Worm (Caenorhabditis elegans) whole organism, L4 larva: Measurements from ENCODE around the gene tmed-1.

Experiments
- F37D6.2 ChIP-seq: sonication (generic microtip); optimal IDR thresholded peaks from 2 replicates; lab custom pipeline; 2016; ENCODE audit warnings: mild to moderate bottlenecking, missing genetic modification characterization, missing compliant biosample characterization
- R02D3.7 ChIP-seq: fragments of 150-350 bp; sonication (generic microtip); optimal IDR thresholded peaks from 3 replicates; lab custom pipeline; 2014; ENCODE audit warnings: missing biosample characterization, missing genetic modification characterization
- T26A8.4 ChIP-seq: fragments of 200-800 bp; sonication (Bioruptor generic); IDR thresholded peaks from 2 replicates; pipeline ENCODE4 v1.3.6; 2022; ENCODE audit warnings: missing genetic modification characterization, missing compliant biosample characterization
- Y75B8A.6 ChIP-seq: fragments of 200-800 bp; sonication (Bioruptor generic); IDR thresholded peaks from 2 replicates; pipeline ENCODE4 v1.3.6; 2022; ENCODE audit warnings: missing genetic modification reagents, missing genetic modification characterization, missing compliant biosample characterization
- ZK337.2 ChIP-seq: fragments of 200-800 bp; sonication (Bioruptor generic); IDR thresholded peaks from 2 replicates; pipeline ENCODE4 v1.3.6; 2022; ENCODE audit warnings: missing genetic modification reagents, missing genetic modification characterization, missing compliant biosample characterization
- aha-1 ChIP-seq: fragments of 150-350 bp; peaks from one replicate; lab custom pipeline; 2014; ENCODE audit warnings: missing biosample characterization, missing genetic modification characterization
- aly-2 ChIP-seq: sonication (generic microtip); optimal IDR thresholded peaks from 2 replicates; lab custom pipeline; 2018; ENCODE audit warnings: missing biosample characterization, missing genetic modification characterization
- ama-1 ChIP-seq: fragments of 150-350 bp; optimal IDR thresholded peaks from 2 replicates; lab custom pipeline; 2014; ENCODE audit warnings: inconsistent platforms, mixed read lengths
- attf-4 ChIP-seq: sonication (generic microtip); optimal IDR thresholded peaks from 3 replicates; lab custom pipeline; 2017; ENCODE audit warnings: missing biosample characterization, missing genetic modification characterization
- ceh-32 ChIP-seq: sonication (generic microtip); optimal IDR thresholded peaks from 2 replicates; lab custom pipeline; 2016; ENCODE audit warnings: mild to moderate bottlenecking, missing genetic modification characterization, missing compliant biosample characterization; ENCODE audit not compliant: poor library complexity
- ces-1 ChIP-seq: fragments of 150-350 bp; sonication (generic microtip); optimal IDR thresholded peaks from 4 replicates; lab custom pipeline; 2014; ENCODE audit warnings: missing biosample characterization, missing genetic modification reagents, missing genetic modification characterization
- daf-16 ChIP-seq, 3 experiments: sonication (generic microtip); optimal IDR thresholded peaks; 2 replicates each; lab custom pipeline; 2016 to 2017; ENCODE audit warnings: missing genetic modification characterization in 3 of 3, missing genetic modification reagents in 3 of 3, mild to moderate bottlenecking in 2 of 3, missing compliant biosample characterization in 2 of 3, missing biosample characterization in 1 of 3, moderate library complexity in 1 of 3
- dmd-6 ChIP-seq: fragments of 200-800 bp; sonication (Bioruptor generic); IDR thresholded peaks from 2 replicates; pipeline ENCODE4 v1.3.6; 2022; ENCODE audit warnings: missing genetic modification reagents, missing genetic modification characterization, missing compliant biosample characterization
- dmd-8 ChIP-seq: fragments of 200-800 bp; sonication (Bioruptor generic); IDR thresholded peaks from 2 replicates; pipeline ENCODE4 v1.3.6; 2022; ENCODE audit warnings: missing genetic modification characterization, missing compliant biosample characterization
- dmd-9 ChIP-seq: fragments of 200-800 bp; sonication (Bioruptor generic); IDR thresholded peaks from 2 replicates; pipeline ENCODE4 v1.3.6; 2022; ENCODE audit warnings: missing genetic modification reagents, missing genetic modification characterization, missing compliant biosample characterization
- duxl-1 ChIP-seq: sonication (generic microtip); optimal IDR thresholded peaks from 2 replicates; lab custom pipeline; 2016; ENCODE audit warnings: mild to moderate bottlenecking, missing genetic modification characterization, moderate library complexity, missing compliant biosample characterization; ENCODE audit not compliant: poor library complexity
- dve-1 ChIP-seq: sonication (generic microtip); optimal IDR thresholded peaks from 2 replicates; lab custom pipeline; 2017; ENCODE audit warnings: antibody characterized with exemption, mild to moderate bottlenecking, missing genetic modification characterization, missing compliant biosample characterization; ENCODE audit not compliant: insufficient read depth
- hlh-11 ChIP-seq: fragments of 200-800 bp; sonication (Bioruptor generic); optimal IDR thresholded peaks from 2 replicates; lab custom pipeline; 2018; ENCODE audit warnings: mild to moderate bottlenecking, missing genetic modification characterization, missing compliant biosample characterization
- hlh-30 ChIP-seq: sonication (generic microtip); optimal IDR thresholded peaks from 2 replicates; lab custom pipeline; 2017; ENCODE audit warnings: antibody characterized with exemption, mild to moderate bottlenecking, missing genetic modification characterization, missing compliant biosample characterization; ENCODE audit not compliant: insufficient read depth
- jun-1 ChIP-seq: fragments of 150-350 bp; optimal IDR thresholded peaks from 2 replicates; lab custom pipeline; 2014; ENCODE audit warnings: missing biosample characterization, missing genetic modification reagents, missing genetic modification characterization
- lim-7 ChIP-seq: fragments of 200-800 bp; sonication (Bioruptor generic); IDR thresholded peaks from 2 replicates; pipeline ENCODE4 v1.3.6; 2022; ENCODE audit warnings: missing genetic modification characterization, missing compliant biosample characterization
- lin-15B ChIP-seq: fragments of 150-350 bp; sonication (generic microtip); optimal IDR thresholded peaks from 3 replicates; lab custom pipeline; 2014; ENCODE audit warnings: missing biosample characterization, missing genetic modification characterization
- lin-38 ChIP-seq: fragments of 200-800 bp; sonication (Bioruptor generic); IDR thresholded peaks from 2 replicates; pipeline ENCODE4 v1.3.6; 2022; ENCODE audit warnings: missing genetic modification reagents, missing genetic modification characterization, missing compliant biosample characterization
- lin-39 ChIP-seq: fragments of 150-350 bp; optimal IDR thresholded peaks from 2 replicates; lab custom pipeline; 2014; ENCODE audit warnings: missing biosample characterization, missing genetic modification reagents, missing genetic modification characterization
- lir-3 ChIP-seq: sonication (generic microtip); optimal IDR thresholded peaks from 2 replicates; lab custom pipeline; 2016; ENCODE audit warnings: mild to moderate bottlenecking, missing genetic modification characterization, missing compliant biosample characterization
- lsy-2 ChIP-seq, 2 experiments: fragments of 150-350 bp in 1 of 2; sonication (generic microtip) in 1 of 2; optimal IDR thresholded peaks; 2 replicates each; lab custom pipeline; 2014 to 2017; ENCODE audit warnings: missing biosample characterization in 2 of 2, missing genetic modification characterization in 2 of 2
- mxl-2 ChIP-seq: fragments of 200-800 bp; sonication (Bioruptor generic); conservative IDR thresholded peaks from 2 replicates; pipeline ENCODE4 v1.3.6; 2022; ENCODE audit warnings: missing genetic modification reagents, missing genetic modification characterization, missing compliant biosample characterization
- mxl-3 ChIP-seq: fragments of 200-800 bp; sonication (Bioruptor generic); optimal IDR thresholded peaks from 2 replicates; lab custom pipeline; 2018; ENCODE audit warnings: mild to moderate bottlenecking, missing genetic modification characterization, missing compliant biosample characterization
- nhr-102 ChIP-seq: sonication (generic microtip); optimal IDR thresholded peaks from 2 replicates; lab custom pipeline; 2016; ENCODE audit warnings: mild to moderate bottlenecking, missing genetic modification characterization, moderate library complexity, missing compliant biosample characterization
- nhr-28 ChIP-seq: fragments of 150-350 bp; optimal IDR thresholded peaks from 2 replicates; lab custom pipeline; 2014; ENCODE audit warnings: missing biosample characterization, missing genetic modification characterization
- nhr-42 ChIP-seq: fragments of 200-800 bp; sonication (Bioruptor generic); IDR thresholded peaks from 2 replicates; pipeline ENCODE4 v1.3.6; 2022; ENCODE audit warnings: missing genetic modification characterization, missing compliant biosample characterization
- nhr-48 ChIP-seq: sonication (generic microtip); optimal IDR thresholded peaks from 2 replicates; lab custom pipeline; 2016; ENCODE audit warnings: mild to moderate bottlenecking, missing genetic modification characterization, missing compliant biosample characterization
- nhr-77 ChIP-seq: fragments of 150-350 bp; optimal IDR thresholded peaks from 2 replicates; lab custom pipeline; 2014; ENCODE audit warnings: missing biosample characterization, missing genetic modification characterization
- pha-4 ChIP-seq, 2 experiments: fragments of 150-350 bp in 1 of 2; fragments of 200-800 bp in 1 of 2; sonication (Bioruptor generic) in 1 of 2; IDR thresholded peaks in 1 of 2; optimal IDR thresholded peaks in 1 of 2; 2 replicates each; pipeline versions ENCODE4 v1.3.6 to Lab custom; 2014 to 2022; ENCODE audit warnings: missing genetic modification characterization in 2 of 2, missing genetic modification reagents in 2 of 2, missing biosample characterization in 1 of 2, missing compliant biosample characterization in 1 of 2
- php-3 ChIP-seq: fragments of 200-800 bp; sonication (Bioruptor generic); IDR thresholded peaks from 2 replicates; pipeline ENCODE4 v1.3.6; 2022; ENCODE audit warnings: missing genetic modification reagents, missing genetic modification characterization, missing compliant biosample characterization
- pqm-1 ChIP-seq: sonication (generic microtip); optimal IDR thresholded peaks from 2 replicates; lab custom pipeline; 2017; ENCODE audit warnings: missing biosample characterization, missing genetic modification characterization
- sdz-12 ChIP-seq: fragments of 200-800 bp; sonication (Bioruptor generic); optimal IDR thresholded peaks from 2 replicates; lab custom pipeline; 2018; ENCODE audit warnings: mild to moderate bottlenecking, missing genetic modification characterization, missing compliant biosample characterization
- spr-1 ChIP-seq: sonication (generic microtip); optimal IDR thresholded peaks from 2 replicates; lab custom pipeline; 2016; ENCODE audit warnings: mild to moderate bottlenecking, missing genetic modification characterization, missing compliant biosample characterization
- tra-1 ChIP-seq: fragments of 200-800 bp; sonication (Bioruptor generic); IDR thresholded peaks from 2 replicates; pipeline ENCODE4 v1.3.6; 2022; ENCODE audit warnings: missing genetic modification reagents, missing genetic modification characterization, missing compliant biosample characterization
- unc-130 ChIP-seq: sonication (generic microtip); optimal IDR thresholded peaks from 2 replicates; lab custom pipeline; 2016; ENCODE audit warnings: missing genetic modification reagents, missing genetic modification characterization, missing compliant biosample characterization
- unc-62 ChIP-seq, 3 experiments: fragments of 150-350 bp in 1 of 3; sonication (generic microtip); optimal IDR thresholded peaks in 2 of 3; peaks in 1 of 3; 1 replicate in 1 of 3; 2 replicates in 2 of 3; lab custom pipeline; 2014 to 2017; ENCODE audit warnings: missing biosample characterization in 3 of 3, missing genetic modification characterization in 3 of 3, missing genetic modification reagents in 3 of 3, missing genotype in 1 of 3
- zag-1 ChIP-seq: fragments of 150-350 bp; optimal IDR thresholded peaks from 2 replicates; lab custom pipeline; 2014; ENCODE audit warnings: missing biosample characterization, missing genetic modification characterization
- zfp-3 ChIP-seq: fragments of 200-800 bp; sonication (Bioruptor generic); conservative IDR thresholded peaks from 2 replicates; pipeline ENCODE4 v1.3.6; 2022; ENCODE audit warnings: missing genetic modification reagents, missing genetic modification characterization, missing compliant biosample characterization
- ztf-7 ChIP-seq: fragments of 150-350 bp; optimal IDR thresholded peaks from 2 replicates; lab custom pipeline; 2014; ENCODE audit warnings: missing biosample characterization, missing genetic modification characterization

tmed-1 gene

DNA sequence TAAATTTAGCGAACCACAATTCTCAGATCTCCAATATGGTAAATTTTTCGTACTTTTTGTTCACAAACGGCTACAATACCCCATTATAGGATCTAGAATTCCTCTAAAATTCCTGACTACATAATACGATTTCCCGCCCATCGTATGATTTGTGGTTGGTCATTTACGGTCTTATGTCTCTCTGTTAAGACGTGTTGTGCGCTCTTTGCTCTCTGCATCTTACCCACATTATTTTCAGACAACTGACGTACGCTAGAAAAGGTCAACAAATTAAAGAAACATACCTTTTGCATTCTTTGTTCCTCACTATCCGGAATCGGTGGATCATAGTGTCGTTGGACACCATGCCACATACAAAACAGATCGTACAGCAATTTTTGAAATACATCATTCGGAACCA, 34.9 kb downstream of the tmed-1 start:
- TF ChIP-seq hlh-30 (tag; lab: Kevin White, UChicago) = peak; percentile 11
- no peak for TF ChIP-seq daf-16 (GFP tag; optimal IDR thresholded peaks at IDR 0.05; lab: Kevin White, UChicago)
- TF ChIP-seq daf-16 (tag; optimal IDR thresholded peaks at IDR 0.05; lab: Kevin White, UChicago) = peak; percentile 52
- peak; percentile 60 for TF ChIP-seq nhr-77 (tag; lab: Kevin White, UChicago)
- TF ChIP-seq dmd-8 (GFP tag; lab: Robert Waterston, UW) = no peak
- TF ChIP-seq pqm-1 (tag; lab: Kevin White, UChicago) = peak; percentile 13
- no peak for TF ChIP-seq F37D6.2 (tag; lab: Kevin White, UChicago)
- TF ChIP-seq dve-1 (tag; lab: Kevin White, UChicago) = peak; percentile 30
- TF ChIP-seq nhr-102 (tag; lab: Kevin White, UChicago) = no peak
- peak; percentile 43 for TF ChIP-seq hlh-11 (tag; lab: Kevin White, UChicago)
- peak; percentile 41; the same call in 1 of the 2 replicates for TF ChIP-seq dmd-6
- TF ChIP-seq nhr-28 (tag; lab: Kevin White, UChicago) = peak; percentile 90

- TF ChIP-seq T26A8.4 (GFP tag; lab: Robert Waterston, UW) (no peak), lin-38 (GFP tag; lab: Robert Waterston, UW) (no peak), ztf-7 (no peak), mxl-3 (GFP tag; lab: Kevin White, UChicago) (peak; percentile 30), daf-16 (GFP tag; optimal IDR thresholded peaks at IDR 0.05; lab: Kevin White, UChicago) (no peak), daf-16 (tag; optimal IDR thresholded peaks at IDR 0.05; lab: Kevin White, UChicago) (peak; percentile 36), nhr-28 (tag; lab: Kevin White, UChicago) (peak; percentile 44), hlh-30 (tag; lab: Kevin White, UChicago) (peak; percentile 81), nhr-77 (tag; lab: Kevin White, UChicago) (no peak), zfp-3 (GFP tag; lab: Robert Waterston, UW) (no peak), ZK337.2 (no peak), dve-1 (tag; lab: Kevin White, UChicago) (peak; percentile 0), dmd-8 (GFP tag; lab: Robert Waterston, UW) (no peak), unc-62 (GFP tag; optimal IDR thresholded peaks at IDR 0.05 in 1 of 2; lab: Kevin White, UChicago) (peak in 1 of 2 experiments; percentile 43), unc-62 (tag; optimal IDR thresholded peaks at IDR 0.05; lab: Kevin White, UChicago) (no peak), aha-1 (tag; lab: Kevin White, UChicago) (peak; percentile 46), spr-1 (tag; lab: Kevin White, UChicago) (no peak), hlh-11 (tag; lab: Kevin White, UChicago) (peak; percentile 39), sdz-12 (GFP tag; lab: Kevin White, UChicago) (no peak), ceh-32 (tag; lab: Kevin White, UChicago) (no peak)
Measured at ce11 chrIV:12040431-12040830, 37.5 kb downstream of the tmed-1 start.

DNA sequence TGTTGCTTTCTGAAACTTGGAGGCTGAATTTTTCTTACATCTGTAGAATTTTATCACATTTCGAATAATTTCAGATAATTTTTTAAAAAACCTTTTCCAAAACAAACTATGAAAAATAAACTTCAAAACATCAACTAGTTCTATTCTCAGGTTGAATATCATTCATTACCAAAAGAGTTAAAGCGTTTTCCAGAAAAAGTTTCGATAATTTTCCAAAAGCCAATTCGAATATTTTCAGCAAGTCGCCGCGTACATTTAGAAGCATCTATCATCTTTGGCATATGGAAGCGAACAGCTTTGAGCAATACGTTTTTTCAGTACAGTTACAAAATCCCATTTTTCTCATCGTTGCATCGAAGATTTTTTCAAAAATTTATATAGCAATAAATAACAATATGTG, 41.0 kb downstream of the tmed-1 start:
- TF ChIP-seq pha-4 (GFP tag; IDR thresholded peaks at IDR 0.05; lab: Robert Waterston, UW) = no peak
- no peak for TF ChIP-seq pha-4 (tag; optimal IDR thresholded peaks at IDR 0.05; lab: Kevin White, UChicago)
- TF ChIP-seq nhr-42 (GFP tag; lab: Robert Waterston, UW) = no peak
- no peak for TF ChIP-seq T26A8.4 (GFP tag; lab: Robert Waterston, UW)
- TF ChIP-seq mxl-3 (GFP tag; lab: Kevin White, UChicago) = no peak
- TF ChIP-seq duxl-1 = peak; percentile 4
- TF ChIP-seq lir-3 = no peak
- no peak for TF ChIP-seq jun-1 (tag; lab: Kevin White, UChicago)
- TF ChIP-seq unc-130 = no peak
- TF ChIP-seq php-3 (GFP tag; lab: Robert Waterston, UW) = no peak
- no peak for TF ChIP-seq ces-1
- no peak for TF ChIP-seq sdz-12 (GFP tag; lab: Kevin White, UChicago)
- no peak for TF ChIP-seq Y75B8A.6
- TF ChIP-seq lim-7 (GFP tag; lab: Robert Waterston, UW) = no peak
- no peak for TF ChIP-seq ama-1 (lab: Kevin White, UChicago)
- peak; percentile 27 for TF ChIP-seq ztf-7
- TF ChIP-seq aly-2 (tag; lab: Kevin White, UChicago) = no peak
- no peak for TF ChIP-seq R02D3.7 (tag; lab: Kevin White, UChicago)
- no peak for TF ChIP-seq tra-1
- no peak for TF ChIP-seq dmd-9 (GFP tag; lab: Robert Waterston, UW)
- TF ChIP-seq nhr-48 = peak; percentile 23
- TF ChIP-seq attf-4 = no peak
- no peak for TF ChIP-seq lin-39 (tag; lab: Kevin White, UChicago)
- TF ChIP-seq lsy-2 (tag; optimal IDR thresholded peaks at IDR 0.05; lab: Kevin White, UChicago) = peak in 1 of 2 experiments; percentile 76
- TF ChIP-seq mxl-2 (GFP tag; lab: Robert Waterston, UW) = no peak
- TF ChIP-seq zag-1 (tag; lab: Kevin White, UChicago) = no peak
- TF ChIP-seq nhr-77 (tag; lab: Kevin White, UChicago) = peak; percentile 34
- no peak for TF ChIP-seq lin-15B (tag; lab: Kevin White, UChicago)
